Fruit fly (Drosophila melanogaster) whole organism, embryonic: Measurements from ENCODE around the gene CG7912.

Experiments used
- Bteb2 ChIP-seq: fragments of 200-800 bp; sonication (Bioruptor generic); optimal IDR thresholded peaks from 2 replicates; lab custom pipeline; 2016; ENCODE audit warnings: missing biosample characterization, missing genetic modification characterization
- CG10565 ChIP-seq: fragments of 200-800 bp; sonication (Bioruptor generic); optimal IDR thresholded peaks from 3 replicates; lab custom pipeline; 2016; ENCODE audit warnings: missing biosample characterization, mild to moderate bottlenecking, missing genetic modification characterization
- CG11093 ChIP-seq: fragments of 200-800 bp; sonication (Bioruptor generic); IDR thresholded peaks from 3 replicates; pipeline ENCODE4 v1.3.6; 2022; ENCODE audit warnings: missing biosample characterization, missing genetic modification characterization
- CG11398 ChIP-seq: fragments of 200-800 bp; sonication (Bioruptor generic); optimal IDR thresholded peaks from 2 replicates; lab custom pipeline; 2016; ENCODE audit warnings: missing biosample characterization, missing genetic modification characterization
- CG14441 ChIP-seq: fragments of 200-800 bp; sonication (Bioruptor generic); IDR thresholded peaks from 2 replicates; pipeline ENCODE4 v1.3.6; 2022; ENCODE audit warnings: missing biosample characterization, missing genetic modification characterization
- CG14860 ChIP-seq: fragments of 200-800 bp; sonication (Bioruptor generic); IDR thresholded peaks from 3 replicates; pipeline ENCODE4 v1.3.6; 2022; ENCODE audit warnings: missing biosample characterization, missing genetic modification characterization; ENCODE audit not compliant: partially characterized antibody
- CG15011 ChIP-seq: fragments of 200-800 bp; sonication (Bioruptor generic); optimal IDR thresholded peaks from 3 replicates; lab custom pipeline; 2018; ENCODE audit warnings: missing biosample characterization, mild to moderate bottlenecking, missing genetic modification characterization
- CG15269 ChIP-seq: fragments of 200-800 bp; sonication (Bioruptor generic); optimal IDR thresholded peaks from 2 replicates; lab custom pipeline; 2018; ENCODE audit warnings: missing biosample characterization, mild to moderate bottlenecking, missing genetic modification characterization, moderate library complexity
- CG16863 ChIP-seq: fragments of 200-800 bp; sonication (Bioruptor generic); optimal IDR thresholded peaks from 3 replicates; lab custom pipeline; 2016; ENCODE audit warnings: missing biosample characterization, missing genetic modification characterization
- CG18262 ChIP-seq: fragments of 200-800 bp; optimal IDR thresholded peaks from 3 replicates; lab custom pipeline; 2019; ENCODE audit warnings: missing biosample characterization, mild to moderate bottlenecking, missing genetic modification characterization, moderate library complexity
- CG2678 ChIP-seq: fragments of 200-800 bp; sonication (Bioruptor generic); optimal IDR thresholded peaks from 3 replicates; lab custom pipeline; 2019; ENCODE audit warnings: missing biosample characterization, mild to moderate bottlenecking, missing genetic modification characterization, moderate library complexity
- CG2875 ChIP-seq: fragments of 200-800 bp; sonication (Bioruptor generic); optimal IDR thresholded peaks from 2 replicates; lab custom pipeline; 2017; ENCODE audit warnings: missing biosample characterization, mild to moderate bottlenecking, missing genetic modification characterization, missing genetic modification reagents
- CG31224 ChIP-seq: fragments of 200-800 bp; sonication (Bioruptor generic); IDR thresholded peaks from 2 replicates; pipeline ENCODE4 v1.3.6; 2022; ENCODE audit warnings: missing biosample characterization, missing genetic modification characterization
- CG4424 ChIP-seq: fragments of 200-800 bp; sonication (Bioruptor generic); optimal IDR thresholded peaks from 3 replicates; lab custom pipeline; 2016; ENCODE audit warnings: missing biosample characterization, missing genetic modification characterization
- CG4617 ChIP-seq: fragments of 200-800 bp; sonication (Bioruptor generic); optimal IDR thresholded peaks from 3 replicates; lab custom pipeline; 2016; ENCODE audit warnings: missing biosample characterization, missing genetic modification characterization, borderline replicate concordance
- CG7987 ChIP-seq: fragments of 200-800 bp; sonication (Bioruptor generic); optimal IDR thresholded peaks from 2 replicates; lab custom pipeline; 2018; ENCODE audit warnings: missing biosample characterization, mild to moderate bottlenecking, missing genetic modification characterization, moderate library complexity
- CHES-1-like ChIP-seq: fragments of 200-800 bp; sonication (Bioruptor generic); optimal IDR thresholded peaks from 2 replicates; lab custom pipeline; 2016; ENCODE audit warnings: missing biosample characterization, missing genetic modification characterization
- Ets65A ChIP-seq: fragments of 200-800 bp; sonication (Bioruptor generic); peaks from one replicate; lab custom pipeline; 2016; ENCODE audit warnings: missing biosample characterization, missing genetic modification characterization
- Ets97D ChIP-seq: fragments of 200-800 bp; sonication (Bioruptor generic); optimal IDR thresholded peaks from 3 replicates; lab custom pipeline; 2016; ENCODE audit warnings: missing biosample characterization, missing genetic modification characterization
- Fer2 ChIP-seq: fragments of 200-800 bp; sonication (Bioruptor generic); optimal IDR thresholded peaks from 2 replicates; lab custom pipeline; 2018; ENCODE audit warnings: missing biosample characterization, mild to moderate bottlenecking, missing genetic modification characterization, moderate library complexity
- Fer3 ChIP-seq: fragments of 200-800 bp; sonication (Bioruptor generic); optimal IDR thresholded peaks from 2 replicates; lab custom pipeline; 2018; ENCODE audit warnings: missing biosample characterization, mild to moderate bottlenecking, missing genetic modification characterization, moderate library complexity
- GATAe ChIP-seq: fragments of 200-800 bp; sonication (Bioruptor generic); conservative IDR thresholded peaks from 2 replicates; pipeline ENCODE4 v1.3.6; 2022; ENCODE audit warnings: missing biosample characterization, missing genetic modification characterization
- H2.0 ChIP-seq: fragments of 200-800 bp; sonication (Bioruptor generic); IDR thresholded peaks from 2 replicates; pipeline ENCODE4 v1.3.6; 2022; ENCODE audit warnings: missing biosample characterization, missing genetic modification characterization
- HLH54F ChIP-seq: fragments of 200-800 bp; sonication (Bioruptor generic); optimal IDR thresholded peaks from 3 replicates; lab custom pipeline; 2016; ENCODE audit warnings: missing biosample characterization, missing genetic modification characterization
- Hey ChIP-seq: fragments of 200-800 bp; sonication (Bioruptor generic); optimal IDR thresholded peaks from 3 replicates; lab custom pipeline; 2018; ENCODE audit warnings: missing biosample characterization, mild to moderate bottlenecking, missing genetic modification characterization
- Lhr ChIP-seq: fragments of 200-800 bp; sonication (Bioruptor generic); optimal IDR thresholded peaks from 3 replicates; lab custom pipeline; 2017; ENCODE audit warnings: mild to moderate bottlenecking, missing biosample characterization, missing genetic modification reagents, missing genetic modification characterization
- MTF-1 ChIP-seq: fragments of 200-800 bp; sonication (Bioruptor generic); optimal IDR thresholded peaks from 2 replicates; lab custom pipeline; 2018; ENCODE audit warnings: missing biosample characterization, mild to moderate bottlenecking, missing genetic modification characterization, borderline replicate concordance
- Scr ChIP-seq: fragments of 200-800 bp; sonication (Bioruptor generic); IDR thresholded peaks from 2 replicates; pipeline ENCODE4 v1.3.6; 2022; ENCODE audit warnings: missing biosample characterization, missing genetic modification characterization; ENCODE audit not compliant: partially characterized antibody
- Sry-β ChIP-seq: fragments of 200-800 bp; sonication (Bioruptor generic); optimal IDR thresholded peaks from 2 replicates; lab custom pipeline; 2018; ENCODE audit warnings: missing biosample characterization, mild to moderate bottlenecking, missing genetic modification characterization, moderate library complexity
- Stat92E ChIP-seq, 3 experiments: fragments of >200 bp in 2 of 3; fragments of 200-800 bp in 1 of 3; sonication (Bioruptor generic) in 1 of 3; optimal IDR thresholded peaks; 2 replicates each; lab custom pipeline; 2017 to 2019; ENCODE audit warnings: missing biosample characterization in 3 of 3, missing genetic modification characterization in 3 of 3, mild to moderate bottlenecking in 1 of 3, moderate library complexity in 1 of 3
- Xbp1 ChIP-seq: fragments of 200-800 bp; sonication (Bioruptor generic); optimal IDR thresholded peaks from 3 replicates; lab custom pipeline; 2016; ENCODE audit warnings: missing biosample characterization, mild to moderate bottlenecking, missing genetic modification characterization
- YL-1 ChIP-seq: fragments of 200-800 bp; sonication (Bioruptor generic); optimal IDR thresholded peaks from 3 replicates; lab custom pipeline; 2017; ENCODE audit warnings: missing biosample characterization, mild to moderate bottlenecking, missing genetic modification characterization
- ash1 ChIP-seq: fragments of 200-800 bp; sonication (Bioruptor generic); optimal IDR thresholded peaks from 2 replicates; lab custom pipeline; 2018; ENCODE audit warnings: missing biosample characterization, mild to moderate bottlenecking, missing genetic modification characterization
- br ChIP-seq: fragments of >200 bp; optimal IDR thresholded peaks from 2 replicates; lab custom pipeline; 2017
- cg ChIP-seq: fragments of 200-800 bp; sonication (Bioruptor generic); optimal IDR thresholded peaks from 3 replicates; lab custom pipeline; 2019; ENCODE audit warnings: missing biosample characterization, mild to moderate bottlenecking, missing genetic modification characterization, moderate library complexity
- chm ChIP-seq: fragments of 200-800 bp; sonication (Bioruptor generic); IDR thresholded peaks from 2 replicates; pipeline ENCODE4 v1.3.6; 2022; ENCODE audit warnings: missing biosample characterization, missing genetic modification characterization
- dmrt99B ChIP-seq: fragments of 200-800 bp; sonication (Bioruptor generic); optimal IDR thresholded peaks from 2 replicates; lab custom pipeline; 2018; ENCODE audit warnings: missing biosample characterization, mild to moderate bottlenecking, missing genetic modification characterization, moderate library complexity
- ems ChIP-seq: fragments of 200-800 bp; sonication (Bioruptor generic); optimal IDR thresholded peaks from 3 replicates; lab custom pipeline; 2016; ENCODE audit warnings: missing biosample characterization, missing genetic modification characterization
- fd64A ChIP-seq: fragments of 200-800 bp; sonication (Bioruptor generic); optimal IDR thresholded peaks from 3 replicates; lab custom pipeline; 2018; ENCODE audit warnings: missing biosample characterization, mild to moderate bottlenecking, missing genetic modification characterization
- hth ChIP-seq: fragments of >200 bp; optimal IDR thresholded peaks from 2 replicates; lab custom pipeline; 2017; ENCODE audit warnings: inconsistent platforms
- ken ChIP-seq: fragments of 200-800 bp; sonication (Bioruptor generic); IDR thresholded peaks from 3 replicates; pipeline ENCODE4 v1.3.6; 2022; ENCODE audit warnings: missing biosample characterization, missing genetic modification characterization
- nau ChIP-seq: fragments of 200-800 bp; sonication (Bioruptor generic); optimal IDR thresholded peaks from 3 replicates; lab custom pipeline; 2017; ENCODE audit warnings: missing biosample characterization, mild to moderate bottlenecking, missing genetic modification characterization, missing genetic modification reagents
- peb ChIP-seq: fragments of 200-800 bp; sonication (Bioruptor generic); IDR thresholded peaks from 2 replicates; pipeline ENCODE4 v1.3.6; 2022; ENCODE audit warnings: missing biosample characterization, missing genetic modification characterization
- pita ChIP-seq: fragments of 200-800 bp; sonication (Bioruptor generic); optimal IDR thresholded peaks from 2 replicates; lab custom pipeline; 2017; ENCODE audit warnings: missing biosample characterization, mild to moderate bottlenecking, missing genetic modification characterization
- sob ChIP-seq: fragments of 200-800 bp; sonication (Bioruptor generic); IDR thresholded peaks from 2 replicates; pipeline ENCODE4 v1.3.6; 2022; ENCODE audit warnings: missing biosample characterization, missing genetic modification characterization
- ssp ChIP-seq: fragments of 200-800 bp; sonication (Bioruptor generic); IDR thresholded peaks from 2 replicates; pipeline ENCODE4 v1.3.6; 2022; ENCODE audit warnings: missing biosample characterization, missing genetic modification characterization
- tio ChIP-seq: fragments of 200-800 bp; sonication (Bioruptor generic); optimal IDR thresholded peaks from 2 replicates; lab custom pipeline; 2017; ENCODE audit warnings: missing biosample characterization, missing genetic modification characterization, inconsistent platforms
- tx ChIP-seq: fragments of 200-800 bp; sonication (Bioruptor generic); optimal IDR thresholded peaks from 2 replicates; lab custom pipeline; 2016; ENCODE audit warnings: missing biosample characterization, missing genetic modification characterization
- unpg ChIP-seq: fragments of 200-800 bp; sonication (Bioruptor generic); optimal IDR thresholded peaks from 3 replicates; lab custom pipeline; 2018; ENCODE audit warnings: missing biosample characterization, mild to moderate bottlenecking, missing genetic modification characterization, moderate library complexity
- zfh2 ChIP-seq: fragments of 200-800 bp; sonication (Bioruptor generic); optimal IDR thresholded peaks from 2 replicates; lab custom pipeline; 2016; ENCODE audit warnings: missing biosample characterization, missing genetic modification characterization

CG7912 gene

dm6 chr3R:30056592-30057135 is 47.7 kb upstream of the CG7912 start, which contains the start of the genes CG7950 and Rpp14a (continued):
- TF ChIP-seq CG15269 (tag; lab: Kevin White, UChicago) (peak; percentile 83), Ets97D (GFP tag; lab: Kevin White, UChicago) (peak; percentile 71), Ets65A (peak; percentile 93), Bteb2 (GFP tag; lab: Kevin White, UChicago) (peak; percentile 82), ken (GFP tag; lab: Robert Waterston, UW) (peak; percentile 82), ash1 (GFP tag; lab: Kevin White, UChicago) (no peak), Hey (tag; lab: Kevin White, UChicago) (no peak), hth (lab: Kevin White, UChicago) (no peak), dmrt99B (tag; lab: Kevin White, UChicago) (peak; percentile 60), Fer3 (peak; percentile 84), CG4617 (peak; percentile 36), CG18262 (tag; lab: Kevin White, UChicago) (peak; percentile 63), sob (peak; percentile 76), HLH54F (GFP tag; lab: Kevin White, UChicago) (peak; percentile 88), YL-1 (GFP tag; lab: Kevin White, UChicago) (peak; percentile 83), cg (GFP tag; lab: Kevin White, UChicago) (no peak), CG7987 (no peak), fd64A (GFP tag; lab: Kevin White, UChicago) (no peak), CG11093 (no peak), peb (GFP tag; lab: Robert Waterston, UW) (no peak), Sry-β (GFP tag; lab: Kevin White, UChicago) (peak; percentile 98), CG11398 (GFP tag; lab: Kevin White, UChicago) (peak; percentile 72), Fer2 (tag; lab: Kevin White, UChicago) (peak; percentile 26), zfh2 (peak; percentile 89), CG2875 (peak; percentile 39), Xbp1 (peak; percentile 88), tx (GFP tag; lab: Kevin White, UChicago) (peak; percentile 71), nau (GFP tag; lab: Kevin White, UChicago) (peak; percentile 36), CG31224 (GFP tag; lab: Robert Waterston, UW) (peak; percentile 60; the same call in 1 of the 2 replicates), CHES-1-like (GFP tag; lab: Kevin White, UChicago) (peak; percentile 83), ssp (peak; percentile 47), chm (peak; percentile 75), Lhr (peak; percentile 48), CG14860 (no peak), ems (GFP tag; lab: Kevin White, UChicago) (peak; percentile 85), H2.0 (GFP tag; lab: Robert Waterston, UW) (peak; percentile 86), CG16863 (GFP tag; lab: Kevin White, UChicago) (peak; percentile 76), Stat92E (GFP tag; optimal IDR thresholded peaks at IDR 0.05; lab: Kevin White, UChicago) (no peak), GATAe (GFP tag; lab: Robert Waterston, UW) (no peak), Scr (GFP tag; lab: Robert Waterston, UW) (peak; percentile 23; the same call in 1 of the 2 replicates), CG2678 (peak; percentile 75), tio (GFP tag; lab: Kevin White, UChicago) (peak; percentile 65), pita (GFP tag; lab: Kevin White, UChicago) (no peak), CG14441 (GFP tag; lab: Robert Waterston, UW) (peak; percentile 88), MTF-1 (GFP tag; lab: Kevin White, UChicago) (no peak), CG4424 (GFP tag; lab: Kevin White, UChicago) (peak; percentile 73), CG10565 (GFP tag; lab: Kevin White, UChicago) (no peak), br (lab: Kevin White, UChicago) (no peak), CG15011 (GFP tag; lab: Kevin White, UChicago) (no peak), unpg (GFP tag; lab: Kevin White, UChicago) (peak; percentile 84)
